Fruit fly (Drosophila melanogaster) Kc167 (cell line): Measurements from ENCODE around the gene Cpr12A.

Experiments
- Myc ChIP-seq: fragments of >200 bp; optimal IDR thresholded peaks from 2 replicates; lab custom pipeline; 2017; ENCODE audit warnings: missing external identifiers
- Sin3A ChIP-seq: fragments of >200 bp; optimal IDR thresholded peaks from 2 replicates; lab custom pipeline; 2018; ENCODE audit warnings: missing external identifiers
- h ChIP-seq: fragments of >200 bp; optimal IDR thresholded peaks from 3 replicates; lab custom pipeline; 2018; ENCODE audit warnings: missing external identifiers
- psq ChIP-seq: fragments of >200 bp; optimal IDR thresholded peaks from 2 replicates; lab custom pipeline; 2017; ENCODE audit warnings: missing external identifiers
- ttk ChIP-seq: sonication (Bioruptor generic); optimal IDR thresholded peaks from 2 replicates; lab custom pipeline; 2017; ENCODE audit warnings: missing external identifiers

DNA sequence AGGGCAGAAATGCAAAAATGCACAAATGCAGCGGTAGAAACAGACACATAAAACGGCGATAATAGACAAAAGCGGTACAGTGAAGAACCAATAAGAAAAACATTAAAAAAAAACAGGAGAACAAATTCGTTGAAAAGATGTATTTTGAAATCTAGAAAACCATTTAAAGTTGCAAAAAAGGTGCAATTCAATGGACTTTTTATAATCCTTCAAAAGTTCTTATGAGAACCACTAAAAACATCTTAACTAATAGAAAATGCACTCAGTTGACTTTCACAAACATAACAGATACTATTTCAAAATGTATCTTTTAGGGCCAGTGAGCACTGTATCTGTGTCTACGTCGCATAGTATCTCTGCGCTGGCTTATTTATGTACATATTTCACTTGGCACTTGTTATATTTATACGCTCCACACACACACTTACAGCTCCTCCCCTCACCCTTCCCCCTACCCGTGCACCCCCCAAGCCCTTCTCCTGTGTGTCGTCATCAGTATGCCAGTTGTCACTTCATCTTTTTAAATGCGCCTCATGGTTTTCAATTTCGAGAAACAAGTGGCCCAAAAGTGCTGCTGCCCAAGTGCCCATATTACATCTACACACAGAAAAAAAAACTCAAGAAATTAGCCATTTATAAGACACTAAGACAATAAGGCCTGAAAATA lies 22.2 kb downstream of the Cpr12A start:
- TF ChIP-seq Sin3A (lab: Kevin White, UChicago) = no peak
- TF ChIP-seq ttk (lab: Kevin White, UChicago) = no peak
- no peak for TF ChIP-seq h (lab: Kevin White, UChicago)
- no peak for TF ChIP-seq psq (lab: Kevin White, UChicago)
- TF ChIP-seq Myc (lab: Kevin White, UChicago) = no peak
